Comparison of ENCODE assay signal across 1 fruit fly cellular context in genomic region chr3R:23346893-23347396, dm6.
TF ChIP-seq lines count a peak whose summit lies in the region.

No protein-coding gene starts in this region.

TF ChIP-seq in whole organism, embryonic, 481 proteins besides CTCF, POLR2A, EP300 and RAD21 (continued from another document and continues in another):
- TF ChIP-seq wor (GFP tag; IDR thresholded peaks at IDR 0.05; lab: Robert Waterston, UW), result no peak
- TF ChIP-seq ap (GFP tag; IDR thresholded peaks at IDR 0.05; lab: Robert Waterston, UW), result peak; percentile 37; the same call in 1 of the 2 replicates
- peak in 1 of 2 experiments; percentile 60 for TF ChIP-seq Hr51 (GFP tag; optimal IDR thresholded peaks at IDR 0.05; lab: Kevin White, UChicago)
- TF ChIP-seq CG3281 (GFP tag; optimal IDR thresholded peaks at IDR 0.05; lab: Kevin White, UChicago), result peak; percentile 82
- TF ChIP-seq BtbVII (GFP tag; optimal IDR thresholded peaks at IDR 0.05; lab: Kevin White, UChicago), result peak; percentile 47
- peak; percentile 57 for TF ChIP-seq Sox102F (GFP tag; optimal IDR thresholded peaks at IDR 0.05; lab: Kevin White, UChicago)
- TF ChIP-seq CG12659 (GFP tag; optimal IDR thresholded peaks at IDR 0.05; lab: Kevin White, UChicago), result peak; percentile 36
- peak in 1 of 2 experiments; percentile 57 for TF ChIP-seq Trl (optimal IDR thresholded peaks at IDR 0.05; lab: Kevin White, UChicago)
- no peak for TF ChIP-seq Trl (GFP tag; optimal IDR thresholded peaks at IDR 0.05; lab: Kevin White, UChicago)
- TF ChIP-seq Jarid2 (GFP tag; optimal IDR thresholded peaks at IDR 0.05; lab: Kevin White, UChicago), result no peak
- TF ChIP-seq shn (GFP tag; optimal IDR thresholded peaks at IDR 0.05; lab: Kevin White, UChicago), result no peak
- TF ChIP-seq Ada2b (GFP tag; IDR thresholded peaks at IDR 0.05; lab: Robert Waterston, UW), result peak; percentile 47
- peak; percentile 41 for TF ChIP-seq CG18619 (GFP tag; optimal IDR thresholded peaks at IDR 0.05; lab: Kevin White, UChicago)
- TF ChIP-seq gsb-n (tag; optimal IDR thresholded peaks at IDR 0.05; lab: Kevin White, UChicago), result no peak
- TF ChIP-seq lilli (GFP tag; optimal IDR thresholded peaks at IDR 0.05; lab: Kevin White, UChicago), result peak; percentile 10
- TF ChIP-seq Sox100B (GFP tag; optimal IDR thresholded peaks at IDR 0.05; lab: Kevin White, UChicago), result peak; percentile 62
- peak; percentile 61; the same call in 2 of the 3 replicates for TF ChIP-seq CG11695 (GFP tag; IDR thresholded peaks at IDR 0.05; lab: Robert Waterston, UW)
- peak; percentile 98 for TF ChIP-seq CG4707 (GFP tag; optimal IDR thresholded peaks at IDR 0.05; lab: Kevin White, UChicago)
- peak; percentile 14 for TF ChIP-seq Dek (tag; optimal IDR thresholded peaks at IDR 0.05; lab: Kevin White, UChicago)
- TF ChIP-seq CG7963 (GFP tag; IDR thresholded peaks at IDR 0.05; lab: Robert Waterston, UW; ENCODE audit: partially characterized antibody), result 0 out of 3 replicates have a peak, but pooled peaks have one; percentile 14
- 0 out of 2 replicates have a peak, but pooled peaks have one; percentile 25 for TF ChIP-seq Rx (GFP tag; IDR thresholded peaks at IDR 0.05; lab: Robert Waterston, UW)
- peak; percentile 20 for TF ChIP-seq CG9817 (tag; optimal IDR thresholded peaks at IDR 0.05; lab: Kevin White, UChicago)
- peak; percentile 11 for TF ChIP-seq ems (GFP tag; optimal IDR thresholded peaks at IDR 0.05; lab: Kevin White, UChicago)
- TF ChIP-seq Xbp1 (GFP tag; optimal IDR thresholded peaks at IDR 0.05; lab: Kevin White, UChicago), result peak; percentile 44
- TF ChIP-seq Bdp1 (GFP tag; optimal IDR thresholded peaks at IDR 0.05; lab: Kevin White, UChicago), result no peak
- TF ChIP-seq CG17359 (tag; optimal IDR thresholded peaks at IDR 0.05; lab: Kevin White, UChicago), result peak; percentile 57
- TF ChIP-seq CG16815 (GFP tag; optimal IDR thresholded peaks at IDR 0.05; lab: Kevin White, UChicago), result peak; percentile 16
- TF ChIP-seq sob (GFP tag; IDR thresholded peaks at IDR 0.05; lab: Robert Waterston, UW), result peak; percentile 43; the same call in 1 of the 2 replicates
- TF ChIP-seq CG13296 (GFP tag; optimal IDR thresholded peaks at IDR 0.05; lab: Kevin White, UChicago), result no peak
- TF ChIP-seq CG30020 (tag; optimal IDR thresholded peaks at IDR 0.05; lab: Kevin White, UChicago), result no peak
- TF ChIP-seq peb (GFP tag; IDR thresholded peaks at IDR 0.05; lab: Robert Waterston, UW), result no peak
- peak; percentile 48 for TF ChIP-seq al (GFP tag; IDR thresholded peaks at IDR 0.05; lab: Robert Waterston, UW)
- TF ChIP-seq CG14441 (GFP tag; IDR thresholded peaks at IDR 0.05; lab: Robert Waterston, UW), result peak; percentile 38; the same call in 1 of the 2 replicates
- TF ChIP-seq CG9437 (GFP tag; optimal IDR thresholded peaks at IDR 0.05; lab: Kevin White, UChicago), result peak; percentile 43
- no peak for TF ChIP-seq CG16863 (GFP tag; optimal IDR thresholded peaks at IDR 0.05; lab: Kevin White, UChicago)
- no peak for TF ChIP-seq CHES-1-like (GFP tag; optimal IDR thresholded peaks at IDR 0.05; lab: Kevin White, UChicago)
- TF ChIP-seq Asciz (GFP tag; optimal IDR thresholded peaks at IDR 0.05; lab: Kevin White, UChicago), result peak; percentile 24
- peak; percentile 49 for TF ChIP-seq Six4 (GFP tag; optimal IDR thresholded peaks at IDR 0.05; lab: Kevin White, UChicago)
- TF ChIP-seq Nf-YC (tag; optimal IDR thresholded peaks at IDR 0.05; lab: Kevin White, UChicago), result peak; percentile 46
- TF ChIP-seq Opbp (GFP tag; IDR thresholded peaks at IDR 0.05; lab: Robert Waterston, UW; ENCODE audit: partially characterized antibody), result no peak; the same call in 2 of the 3 replicates
- peak; percentile 25 for TF ChIP-seq zen (tag; optimal IDR thresholded peaks at IDR 0.05; lab: Kevin White, UChicago)
- TF ChIP-seq tgo (GFP tag; IDR thresholded peaks at IDR 0.05; lab: Robert Waterston, UW), result peak; percentile 76
- peak; percentile 57 for TF ChIP-seq Oli (tag; optimal IDR thresholded peaks at IDR 0.05; lab: Kevin White, UChicago)
- TF ChIP-seq CG9727 (GFP tag; optimal IDR thresholded peaks at IDR 0.05; lab: Kevin White, UChicago), result peak; percentile 73
- TF ChIP-seq CG6791 (GFP tag; IDR thresholded peaks at IDR 0.05; lab: Robert Waterston, UW; ENCODE audit: partially characterized antibody), result no peak
- peak; percentile 35 for TF ChIP-seq gcm (GFP tag; optimal IDR thresholded peaks at IDR 0.05; lab: Kevin White, UChicago)
- TF ChIP-seq CG15479 (GFP tag; optimal IDR thresholded peaks at IDR 0.05; lab: Kevin White, UChicago), result peak; percentile 8
- TF ChIP-seq CG9932 (GFP tag; IDR thresholded peaks at IDR 0.05; lab: Robert Waterston, UW), result 0 out of 2 replicates have a peak, but pooled peaks have one; percentile 17
- TF ChIP-seq Hey (tag; optimal IDR thresholded peaks at IDR 0.05; lab: Kevin White, UChicago), result no peak
- peak; percentile 11 for TF ChIP-seq CG5180 (GFP tag; optimal IDR thresholded peaks at IDR 0.05; lab: Kevin White, UChicago)
- no peak for TF ChIP-seq klu (GFP tag; IDR thresholded peaks at IDR 0.05; lab: Robert Waterston, UW)
- TF ChIP-seq pfk (GFP tag; optimal IDR thresholded peaks at IDR 0.05; lab: Kevin White, UChicago), result no peak
- peak; percentile 64 for TF ChIP-seq Ptx1 (GFP tag; IDR thresholded peaks at IDR 0.05; lab: Robert Waterston, UW)
- no peak for TF ChIP-seq Atf6 (GFP tag; IDR thresholded peaks at IDR 0.05; lab: Robert Waterston, UW)
- peak; percentile 74 for TF ChIP-seq Xrp1 (GFP tag; IDR thresholded peaks at IDR 0.05; lab: Robert Waterston, UW)
- peak; percentile 49 for TF ChIP-seq sqz (GFP tag; optimal IDR thresholded peaks at IDR 0.05; lab: Kevin White, UChicago)
- TF ChIP-seq Dip3 (GFP tag; optimal IDR thresholded peaks at IDR 0.05; lab: Kevin White, UChicago), result no peak
- peak; percentile 65 for TF ChIP-seq CG10979 (tag; optimal IDR thresholded peaks at IDR 0.05; lab: Kevin White, UChicago)
- TF ChIP-seq CG6254 (GFP tag; optimal IDR thresholded peaks at IDR 0.05; lab: Kevin White, UChicago), result peak; percentile 54
- TF ChIP-seq Doc3 (GFP tag; IDR thresholded peaks at IDR 0.05; lab: Robert Waterston, UW; ENCODE audit: partially characterized antibody), result no peak
- no peak for TF ChIP-seq grn (GFP tag; optimal IDR thresholded peaks at IDR 0.05; lab: Kevin White, UChicago)
- TF ChIP-seq otp (GFP tag; IDR thresholded peaks at IDR 0.05; lab: Robert Waterston, UW), result peak; percentile 4; the same call in 1 of the 3 replicates
- peak; percentile 15 for TF ChIP-seq HHEX (GFP tag; optimal IDR thresholded peaks at IDR 0.05; lab: Kevin White, UChicago)
- peak; percentile 46 for TF ChIP-seq ind (GFP tag; optimal IDR thresholded peaks at IDR 0.05; lab: Kevin White, UChicago)
- peak; percentile 27; the same call in 1 of the 3 replicates for TF ChIP-seq Dbx (GFP tag; IDR thresholded peaks at IDR 0.05; lab: Robert Waterston, UW)
- TF ChIP-seq CG11085 (GFP tag; IDR thresholded peaks at IDR 0.05; lab: Robert Waterston, UW), result no peak
- TF ChIP-seq CG6175 (GFP tag; IDR thresholded peaks at IDR 0.05; lab: Robert Waterston, UW), result no peak; the same call in 2 of the 3 replicates
- TF ChIP-seq slou (GFP tag; optimal IDR thresholded peaks at IDR 0.05; lab: Kevin White, UChicago), result no peak
- no peak for TF ChIP-seq zfh2 (GFP tag; optimal IDR thresholded peaks at IDR 0.05; lab: Kevin White, UChicago)
- peak; percentile 57 for TF ChIP-seq CG13775 (GFP tag; optimal IDR thresholded peaks at IDR 0.05; lab: Kevin White, UChicago)
- peak; percentile 9 for TF ChIP-seq CG8290 (GFP tag; optimal IDR thresholded peaks at IDR 0.05; lab: Kevin White, UChicago)
- no peak for TF ChIP-seq CG8290 (tag; optimal IDR thresholded peaks at IDR 0.05; lab: Kevin White, UChicago)
- no peak for TF ChIP-seq NC2α (GFP tag; optimal IDR thresholded peaks at IDR 0.05; lab: Kevin White, UChicago)
- peak; percentile 71 for TF ChIP-seq ci (GFP tag; IDR thresholded peaks at IDR 0.05; lab: Robert Waterston, UW)
- TF ChIP-seq CG1602 (GFP tag; optimal IDR thresholded peaks at IDR 0.05; lab: Kevin White, UChicago), result peak; percentile 50
- peak; percentile 19 for TF ChIP-seq caup (GFP tag; optimal IDR thresholded peaks at IDR 0.05; lab: Kevin White, UChicago; ENCODE audit: severe bottlenecking)
- TF ChIP-seq CG8388 (GFP tag; optimal IDR thresholded peaks at IDR 0.05; lab: Kevin White, UChicago), result peak; percentile 51
- no peak for TF ChIP-seq fu2 (GFP tag; optimal IDR thresholded peaks at IDR 0.05; lab: Kevin White, UChicago)
- peak in 1 of 2 experiments; percentile 1 for TF ChIP-seq Pdp1 (GFP tag; optimal IDR thresholded peaks at IDR 0.05; lab: Kevin White, UChicago)
- TF ChIP-seq Med (GFP tag; lab: Kevin White, UChicago), result peak; percentile 67
- TF ChIP-seq CG17361 (GFP tag; IDR thresholded peaks at IDR 0.05; lab: Robert Waterston, UW), result peak; percentile 86
- TF ChIP-seq Aef1 (GFP tag; IDR thresholded peaks at IDR 0.05; lab: Robert Waterston, UW), result 0 out of 3 replicates have a peak, but pooled peaks have one; percentile 23
- TF ChIP-seq cg (GFP tag; optimal IDR thresholded peaks at IDR 0.05; lab: Kevin White, UChicago), result no peak
- peak; percentile 68 for TF ChIP-seq CG7839 (tag; optimal IDR thresholded peaks at IDR 0.05; lab: Kevin White, UChicago)
- no peak for TF ChIP-seq eyg (GFP tag; optimal IDR thresholded peaks at IDR 0.05; lab: Kevin White, UChicago)
- no peak for TF ChIP-seq Bteb2 (GFP tag; optimal IDR thresholded peaks at IDR 0.05; lab: Kevin White, UChicago)
- TF ChIP-seq dysf (GFP tag; IDR thresholded peaks at IDR 0.05; lab: Robert Waterston, UW), result peak; percentile 58; the same call in 2 of the 3 replicates
- TF ChIP-seq CG10366 (GFP tag; IDR thresholded peaks at IDR 0.05; lab: Robert Waterston, UW), result peak; percentile 29
- peak; percentile 4 for TF ChIP-seq CG4282 (GFP tag; optimal IDR thresholded peaks at IDR 0.05; lab: Kevin White, UChicago)
- TF ChIP-seq CG31441 (GFP tag; IDR thresholded peaks at IDR 0.05; lab: Robert Waterston, UW), result peak; percentile 78
- no peak for TF ChIP-seq CG31365 (tag; optimal IDR thresholded peaks at IDR 0.05; lab: Kevin White, UChicago)
- TF ChIP-seq gce (GFP tag; IDR thresholded peaks at IDR 0.05; lab: Robert Waterston, UW), result 0 out of 3 replicates have a peak, but pooled peaks have one; percentile 41
- no peak for TF ChIP-seq CG7372 (GFP tag; IDR thresholded peaks at IDR 0.05; lab: Robert Waterston, UW)
- TF ChIP-seq tna (GFP tag; IDR thresholded peaks at IDR 0.05; lab: Robert Waterston, UW; ENCODE audit: partially characterized antibody), result peak; percentile 47
- no peak for TF ChIP-seq ara (GFP tag; IDR thresholded peaks at IDR 0.05; lab: Robert Waterston, UW)
- TF ChIP-seq CG12155 (GFP tag; optimal IDR thresholded peaks at IDR 0.05; lab: Kevin White, UChicago), result no peak
- TF ChIP-seq HLH3B (GFP tag; IDR thresholded peaks at IDR 0.05; lab: Robert Waterston, UW), result no peak
- 0 out of 3 replicates have a peak, but pooled peaks have one; percentile 5 for TF ChIP-seq H15 (GFP tag; IDR thresholded peaks at IDR 0.05; lab: Robert Waterston, UW)
- no peak for TF ChIP-seq CG11560 (tag; IDR thresholded peaks at IDR 0.05; lab: Robert Waterston, UW)
- TF ChIP-seq gcm2 (GFP tag; optimal IDR thresholded peaks at IDR 0.05; lab: Kevin White, UChicago), result no peak
- TF ChIP-seq CG18599 (GFP tag; optimal IDR thresholded peaks at IDR 0.05; lab: Kevin White, UChicago), result peak; percentile 2
- peak; percentile 84 for TF ChIP-seq CG18262 (tag; optimal IDR thresholded peaks at IDR 0.05; lab: Kevin White, UChicago)
- TF ChIP-seq CG10147 (GFP tag; optimal IDR thresholded peaks at IDR 0.05; lab: Kevin White, UChicago), result peak; percentile 22
- peak; percentile 56 for TF ChIP-seq tin (GFP tag; optimal IDR thresholded peaks at IDR 0.05; lab: Kevin White, UChicago)
- peak; percentile 70 for TF ChIP-seq dmrt11E (tag; optimal IDR thresholded peaks at IDR 0.05; lab: Kevin White, UChicago)
- peak; percentile 61 for TF ChIP-seq Drgx (GFP tag; IDR thresholded peaks at IDR 0.05; lab: Robert Waterston, UW)
- TF ChIP-seq unpg (GFP tag; optimal IDR thresholded peaks at IDR 0.05; lab: Kevin White, UChicago), result peak; percentile 40
- no peak for TF ChIP-seq sc (optimal IDR thresholded peaks at IDR 0.05; lab: Kevin White, UChicago)
- peak; percentile 25 for TF ChIP-seq sc (GFP tag; optimal IDR thresholded peaks at IDR 0.05; lab: Kevin White, UChicago)
- TF ChIP-seq PHDP (tag; optimal IDR thresholded peaks at IDR 0.05; lab: Kevin White, UChicago), result peak; percentile 53
- TF ChIP-seq ATbp (GFP tag; optimal IDR thresholded peaks at IDR 0.05; lab: Kevin White, UChicago), result peak; percentile 30
- TF ChIP-seq CG11456 (GFP tag; IDR thresholded peaks at IDR 0.05; lab: Robert Waterston, UW), result peak; percentile 64; the same call in 2 of the 3 replicates
- TF ChIP-seq CG13624 (GFP tag; optimal IDR thresholded peaks at IDR 0.05; lab: Kevin White, UChicago), result no peak
- TF ChIP-seq CG7271 (tag; optimal IDR thresholded peaks at IDR 0.05; lab: Kevin White, UChicago), result no peak
- TF ChIP-seq CG9876 (GFP tag; optimal IDR thresholded peaks at IDR 0.05; lab: Kevin White, UChicago), result no peak
- TF ChIP-seq luna (GFP tag; optimal IDR thresholded peaks at IDR 0.05; lab: Kevin White, UChicago), result no peak
- TF ChIP-seq CG12219 (GFP tag; optimal IDR thresholded peaks at IDR 0.05; lab: Kevin White, UChicago), result no peak
- TF ChIP-seq CG13424 (tag; optimal IDR thresholded peaks at IDR 0.05; lab: Kevin White, UChicago), result peak; percentile 45
- TF ChIP-seq gem (tag; optimal IDR thresholded peaks at IDR 0.05; lab: Kevin White, UChicago), result peak; percentile 75
- TF ChIP-seq da (GFP tag; optimal IDR thresholded peaks at IDR 0.05; lab: Kevin White, UChicago), result no peak
- peak; percentile 44; the same call in 1 of the 2 replicates for TF ChIP-seq CG9215 (GFP tag; IDR thresholded peaks at IDR 0.05; lab: Robert Waterston, UW)
- no peak for TF ChIP-seq CG6654 (GFP tag; optimal IDR thresholded peaks at IDR 0.05; lab: Kevin White, UChicago)
- TF ChIP-seq hbn (GFP tag; IDR thresholded peaks at IDR 0.05; lab: Robert Waterston, UW; ENCODE audit: partially characterized antibody), result no peak
- TF ChIP-seq Mrtf (GFP tag; IDR thresholded peaks at IDR 0.05; lab: Robert Waterston, UW), result no peak
- TF ChIP-seq YL-1 (GFP tag; optimal IDR thresholded peaks at IDR 0.05; lab: Kevin White, UChicago), result no peak
- TF ChIP-seq Spps (tag; optimal IDR thresholded peaks at IDR 0.05; lab: Kevin White, UChicago), result peak; percentile 24
- TF ChIP-seq CG5953 (GFP tag; IDR thresholded peaks at IDR 0.05; lab: Robert Waterston, UW), result peak; percentile 29; the same call in 1 of the 2 replicates
- TF ChIP-seq CG7786 (GFP tag; optimal IDR thresholded peaks at IDR 0.05; lab: Kevin White, UChicago), result no peak
- TF ChIP-seq Camta (GFP tag; optimal IDR thresholded peaks at IDR 0.05; lab: Kevin White, UChicago), result no peak
- no peak for TF ChIP-seq CG2116 (GFP tag; optimal IDR thresholded peaks at IDR 0.05; lab: Kevin White, UChicago)
